Worm (Caenorhabditis elegans): ENCODE data around the gene clh-5.

clh-5 gene

ce11 chrII:9099017-9099416 lies 612 bp upstream of the clh-5 start, which contains the start of gene T24H10.1 (continued):
- TF ChIP-seq lsy-27 (tag; optimal IDR thresholded peaks at IDR 0.05; ENCODE audit: borderline replicate concordance, insufficient read depth) (no peak), aptf-2 (GFP tag; conservative IDR thresholded peaks at IDR 0.05) (no peak), let-526 (GFP tag; IDR thresholded peaks at IDR 0.05) (no peak), madf-6 (GFP tag; IDR thresholded peaks at IDR 0.05) (peak; percentile 69), K11D2.4 (GFP tag; IDR thresholded peaks at IDR 0.05) (0 out of 2 replicates have a peak, but pooled peaks have one; percentile 14), tbx-9 (tag; optimal IDR thresholded peaks at IDR 0.05; ENCODE audit: borderline replicate concordance) (no peak), ceh-40 (GFP tag; IDR thresholded peaks at IDR 0.05) (no peak), dpff-1 (tag; optimal IDR thresholded peaks at IDR 0.05) (no peak), attf-5 (GFP tag; optimal IDR thresholded peaks at IDR 0.05) (peak; percentile 28), xnd-1 (tag; optimal IDR thresholded peaks at IDR 0.05) (peak; percentile 41), ets-4 (GFP tag; optimal IDR thresholded peaks at IDR 0.05) (no peak), ekl-4 (GFP tag; IDR thresholded peaks at IDR 0.05) (peak; percentile 80), F22D6.2 (tag; optimal IDR thresholded peaks at IDR 0.05) (no peak), atf-7 (tag; optimal IDR thresholded peaks at IDR 0.05) (no peak), ceh-58 (GFP tag; IDR thresholded peaks at IDR 0.05) (no peak), zim-3 (tag; optimal IDR thresholded peaks at IDR 0.05) (no peak), rcor-1 (GFP tag; IDR thresholded peaks at IDR 0.05) (peak; percentile 21; the same call in 1 of the 2 replicates), somi-1 (GFP tag; optimal IDR thresholded peaks at IDR 0.05) (no peak), Y56A3A.18 (GFP tag; IDR thresholded peaks at IDR 0.05) (peak; percentile 61; the same call in 1 of the 2 replicates), C06A6.2 (GFP tag; conservative IDR thresholded peaks at IDR 0.05) (no peak), athp-1 (tag; optimal IDR thresholded peaks at IDR 0.05) (no peak), dpl-1 (GFP tag; optimal IDR thresholded peaks at IDR 0.05) (peak; percentile 48), F52B5.7 (tag; optimal IDR thresholded peaks at IDR 0.05) (no peak), B0019.2 (GFP tag; conservative IDR thresholded peaks at IDR 0.05) (no peak), ceh-27 (GFP tag; optimal IDR thresholded peaks at IDR 0.05) (peak; percentile 17), mxl-1 (tag; optimal IDR thresholded peaks at IDR 0.05) (no peak), T26A5.8 (tag; optimal IDR thresholded peaks at IDR 0.05) (no peak), madf-3 (GFP tag; IDR thresholded peaks at IDR 0.05) (0 out of 2 replicates have a peak, but pooled peaks have one; percentile 39), cebp-1 (GFP tag; IDR thresholded peaks at IDR 0.05) (no peak), cebp-1 (tag; optimal IDR thresholded peaks at IDR 0.05) (peak; percentile 69), snpc-1.1 (tag; optimal IDR thresholded peaks at IDR 0.05; ENCODE audit: insufficient read depth) (no peak), F57A8.1 (GFP tag; optimal IDR thresholded peaks at IDR 0.05) (no peak), nfya-2 (GFP tag; IDR thresholded peaks at IDR 0.05) (no peak), madf-8 (GFP tag; conservative IDR thresholded peaks at IDR 0.05) (0 out of 2 replicates have a peak, but pooled peaks have one; percentile 16), bed-1 (GFP tag; IDR thresholded peaks at IDR 0.05) (no peak), nhr-80 (tag; optimal IDR thresholded peaks at IDR 0.05) (peak; percentile 26), hlh-12 (tag; optimal IDR thresholded peaks at IDR 0.05) (no peak), lin-26 (GFP tag; IDR thresholded peaks at IDR 0.05) (no peak), snpc-1.3 (tag; optimal IDR thresholded peaks at IDR 0.05; ENCODE audit: insufficient read depth) (no peak), Y53G8AR.9 (GFP tag; conservative IDR thresholded peaks at IDR 0.05) (0 out of 2 replicates have a peak, but pooled peaks have one; percentile 52), D2030.7 (GFP tag; IDR thresholded peaks at IDR 0.05) (peak; percentile 61), repo-1 (tag; optimal IDR thresholded peaks at IDR 0.05) (peak; percentile 20), B0035.1 (tag; optimal IDR thresholded peaks at IDR 0.05) (no peak), Y67H2A.10 (GFP tag; conservative IDR thresholded peaks at IDR 0.05) (no peak), lin-35 (GFP tag; optimal IDR thresholded peaks at IDR 0.05) (peak in 1 of 3 experiments; percentile 67)
